Worm (Caenorhabditis elegans): ENCODE results near the gene C10E2.5.

C10E2.5 gene

DNA sequence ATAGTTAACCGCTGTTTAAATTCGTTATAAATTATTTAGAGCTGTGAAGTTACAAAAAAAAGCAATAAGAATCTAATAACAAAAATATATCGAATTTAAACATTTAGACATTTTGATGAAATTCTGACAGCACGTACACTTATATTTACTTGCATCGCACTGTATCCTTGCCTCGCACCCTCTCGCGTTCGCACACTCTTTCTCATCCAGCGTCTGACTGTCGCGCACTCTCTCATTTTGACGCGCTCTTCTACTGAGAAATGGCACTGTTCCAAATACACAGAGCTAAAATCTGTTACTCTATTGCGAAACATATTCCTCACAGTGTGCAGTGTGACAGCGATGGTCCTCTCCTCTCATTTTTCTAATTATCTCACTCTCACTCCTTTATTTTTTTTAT, 50.3 kb downstream of the C10E2.5 start (continued):
- TF ChIP-seq lin-15B (tag; optimal IDR thresholded peaks at IDR 0.05), result no peak
- TF ChIP-seq unc-62 (GFP tag; optimal IDR thresholded peaks at IDR 0.05), result no peak
- no peak for TF ChIP-seq unc-130 (tag; optimal IDR thresholded peaks at IDR 0.05)
- no peak for TF ChIP-seq sptf-1 (tag; optimal IDR thresholded peaks at IDR 0.05)
- TF ChIP-seq fos-1 (tag; optimal IDR thresholded peaks at IDR 0.05), result no peak
- peak; percentile 46 to 69 for TF ChIP-seq efl-1 (optimal IDR thresholded peaks at IDR 0.05)
- no peak for TF ChIP-seq efl-1 (GFP tag; optimal IDR thresholded peaks at IDR 0.05 in 1 of 2)
- no peak for TF ChIP-seq nhr-12 (tag; optimal IDR thresholded peaks at IDR 0.05)
- TF ChIP-seq nhr-19 (GFP tag; conservative IDR thresholded peaks at IDR 0.05), result peak; percentile 31
- TF ChIP-seq lin-39 (tag; optimal IDR thresholded peaks at IDR 0.05), result no peak
- no peak for TF ChIP-seq egl-27 (tag; optimal IDR thresholded peaks at IDR 0.05)
- peak in 1 of 2 experiments; percentile 41 for TF ChIP-seq lsy-2 (tag; optimal IDR thresholded peaks at IDR 0.05)
- TF ChIP-seq fkh-10 (GFP tag; optimal IDR thresholded peaks at IDR 0.05), result no peak
- no peak for TF ChIP-seq C16A3.4 (tag; optimal IDR thresholded peaks at IDR 0.05)
- no peak for TF ChIP-seq pax-3 (tag; optimal IDR thresholded peaks at IDR 0.05)
- TF ChIP-seq nhr-20 (tag; optimal IDR thresholded peaks at IDR 0.05), result peak; percentile 55
- peak; percentile 32 for TF ChIP-seq xbp-1 (tag; optimal IDR thresholded peaks at IDR 0.05)
- TF ChIP-seq unc-86 (tag; optimal IDR thresholded peaks at IDR 0.05), result no peak
- TF ChIP-seq nhr-77 (tag; optimal IDR thresholded peaks at IDR 0.05), result no peak
- peak; percentile 68 for TF ChIP-seq nhr-71 (tag; optimal IDR thresholded peaks at IDR 0.05)
- TF ChIP-seq nhr-11 (tag; optimal IDR thresholded peaks at IDR 0.05), result no peak
- peak in 1 of 3 experiments; percentile 18 for TF ChIP-seq dpl-1 (GFP tag; optimal IDR thresholded peaks at IDR 0.05)
- TF ChIP-seq egl-13 (tag; optimal IDR thresholded peaks at IDR 0.05), result no peak
- no peak for TF ChIP-seq vab-15 (tag; optimal IDR thresholded peaks at IDR 0.05)
- TF ChIP-seq nhr-28 (tag; optimal IDR thresholded peaks at IDR 0.05), result no peak
- no peak for TF ChIP-seq ceh-90 (tag; optimal IDR thresholded peaks at IDR 0.05)
- no peak for TF ChIP-seq C04F5.9 (tag; optimal IDR thresholded peaks at IDR 0.05)
- TF ChIP-seq unc-30 (tag; optimal IDR thresholded peaks at IDR 0.05), result no peak
- peak; percentile 30 to 47 (median 42) for TF ChIP-seq ceh-82 (tag; optimal IDR thresholded peaks at IDR 0.05)
- no peak for TF ChIP-seq elt-3 (tag; optimal IDR thresholded peaks at IDR 0.05)
- no peak for TF ChIP-seq ets-5 (GFP tag; IDR thresholded peaks at IDR 0.05)
- no peak for TF ChIP-seq fkh-4 (tag; optimal IDR thresholded peaks at IDR 0.05; ENCODE audit: borderline replicate concordance)
- peak; percentile 25 for TF ChIP-seq nhr-90 (tag; optimal IDR thresholded peaks at IDR 0.05; ENCODE audit: poor library complexity)
- no peak for TF ChIP-seq alr-1 (tag; optimal IDR thresholded peaks at IDR 0.05; ENCODE audit: borderline replicate concordance)
- no peak for TF ChIP-seq Y116A8C.19 (tag; optimal IDR thresholded peaks at IDR 0.05; ENCODE audit: borderline replicate concordance)
- no peak for TF ChIP-seq unc-98 (GFP tag; IDR thresholded peaks at IDR 0.05)
- no peak for TF ChIP-seq ces-1 (GFP tag; optimal IDR thresholded peaks at IDR 0.05)
- TF ChIP-seq snu-23 (GFP tag; optimal IDR thresholded peaks at IDR 0.05), result peak; percentile 67
- peak; percentile 51 for TF ChIP-seq tbx-2 (tag; optimal IDR thresholded peaks at IDR 0.05)

ce11 chrX:16702232-16702631, 52.1 kb downstream of the C10E2.5 start, which contains the start of gene F22H10.1:
Gene F22H10.1 (plus strand): TSS chrX:16702442.
- TF ChIP-seq mab-9 (GFP tag; IDR thresholded peaks at IDR 0.05) (no peak), C04F5.9 (tag; optimal IDR thresholded peaks at IDR 0.05) (no peak), sptf-1 (tag; optimal IDR thresholded peaks at IDR 0.05) (no peak), zag-1 (tag; optimal IDR thresholded peaks at IDR 0.05) (no peak), alr-1 (tag; optimal IDR thresholded peaks at IDR 0.05; ENCODE audit: borderline replicate concordance) (no peak), ceh-88 (GFP tag; IDR thresholded peaks at IDR 0.05) (no peak), unc-130 (tag; optimal IDR thresholded peaks at IDR 0.05) (no peak), fos-1 (tag; optimal IDR thresholded peaks at IDR 0.05) (no peak), elt-2 (tag; optimal IDR thresholded peaks at IDR 0.05) (no peak), zip-4 (GFP tag; optimal IDR thresholded peaks at IDR 0.05) (no peak), tbx-2 (tag; optimal IDR thresholded peaks at IDR 0.05) (no peak), nhr-11 (tag; optimal IDR thresholded peaks at IDR 0.05) (no peak)
